Fruit fly (Drosophila melanogaster): Measurements from ENCODE around the gene RpL7A.

RpL7A gene

dm6 chrX:6540215-6540821 is 7.2 kb upstream of the RpL7A start, which contains the start of gene CG34417:
Gene CG34417 (plus strand): TSS chrX:6540771.
- no peak for TF ChIP-seq CG11617 (GFP tag; optimal IDR thresholded peaks at IDR 0.05)
- peak; percentile 24 for TF ChIP-seq tj (GFP tag; optimal IDR thresholded peaks at IDR 0.05)

DNA sequence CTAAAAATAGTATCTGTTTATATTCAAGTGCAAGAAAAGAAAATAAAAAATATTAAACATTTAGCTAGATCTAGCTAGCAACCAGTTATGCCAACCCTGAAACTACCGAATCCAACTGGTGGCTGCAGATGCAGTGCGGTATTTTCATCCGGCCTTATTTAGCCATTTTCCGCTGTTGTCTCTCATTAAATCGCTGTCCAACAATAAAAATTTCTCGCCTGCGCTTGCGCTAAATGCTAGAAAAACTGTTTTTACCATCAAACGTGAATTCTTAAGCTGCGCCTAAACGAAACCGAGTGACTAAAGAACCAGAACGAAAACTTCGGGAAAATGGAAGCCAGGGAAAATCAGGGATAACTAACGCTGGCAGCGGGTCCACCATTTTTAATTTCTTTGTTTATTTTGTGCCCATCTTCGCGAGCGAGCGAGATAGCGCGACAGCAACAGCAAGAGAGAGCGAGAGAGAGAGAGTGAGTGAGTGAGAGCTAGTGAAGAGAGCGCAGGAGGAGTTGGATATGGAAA is 749 bp upstream of the RpL7A start, which contains the start of gene dx:
dx (plus strand) TSS at position 164 of the 522 bp plus-strand sequence.
- TF ChIP-seq cic (GFP tag; optimal IDR thresholded peaks at IDR 0.05) (no peak), bab1 (GFP tag; optimal IDR thresholded peaks at IDR 0.05) (peak; percentile 35), CG7045 (GFP tag; optimal IDR thresholded peaks at IDR 0.05) (no peak), CG33017 (tag; optimal IDR thresholded peaks at IDR 0.05) (no peak), Mnt (GFP tag; optimal IDR thresholded peaks at IDR 0.05) (peak; percentile 26)

DNA sequence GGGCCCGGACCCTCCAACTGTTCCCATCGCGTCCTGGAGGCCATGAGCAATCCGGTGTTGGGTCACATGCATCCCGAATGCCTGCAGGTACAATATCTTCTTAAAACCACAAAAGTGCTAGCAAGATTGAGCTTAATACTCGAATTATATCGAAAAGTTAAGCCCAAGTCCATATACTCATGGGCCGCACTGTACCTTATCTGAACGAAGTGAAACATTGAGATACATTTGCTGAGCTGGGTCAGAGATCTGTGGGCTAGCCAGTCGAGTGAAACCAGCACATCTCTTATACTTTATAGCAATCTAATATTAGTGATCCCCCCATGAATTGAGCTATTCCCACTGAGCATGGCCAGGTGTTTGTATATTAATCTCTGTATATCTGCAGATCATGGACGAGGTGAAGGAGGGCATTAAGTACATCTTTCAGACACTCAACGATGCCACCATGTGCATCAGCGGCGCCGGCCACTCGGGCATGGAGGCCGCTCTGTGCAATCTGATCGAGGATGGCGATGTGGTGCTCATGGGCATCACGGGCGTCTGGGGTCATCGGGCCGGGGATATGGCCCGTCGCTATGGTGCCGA is 3.9 kb downstream of the RpL7A start:
- no peak for TF ChIP-seq CG11617 (GFP tag; optimal IDR thresholded peaks at IDR 0.05)
- no peak for TF ChIP-seq Mnt (GFP tag; optimal IDR thresholded peaks at IDR 0.05)
- TF ChIP-seq CG12768 (GFP tag; optimal IDR thresholded peaks at IDR 0.05), result no peak
- TF ChIP-seq Clk (GFP tag; optimal IDR thresholded peaks at IDR 0.05), result no peak
- no peak for TF ChIP-seq CG14711 (tag; optimal IDR thresholded peaks at IDR 0.05)
- no peak for TF ChIP-seq CG1620 (GFP tag; optimal IDR thresholded peaks at IDR 0.05)
- no peak for TF ChIP-seq CG5204 (GFP tag; optimal IDR thresholded peaks at IDR 0.05)
- TF ChIP-seq bab1 (GFP tag; optimal IDR thresholded peaks at IDR 0.05), result no peak
- no peak for TF ChIP-seq cnc (optimal IDR thresholded peaks at IDR 0.05)
- TF ChIP-seq pad (GFP tag; optimal IDR thresholded peaks at IDR 0.05), result no peak
- no peak for TF ChIP-seq CG7101 (tag; optimal IDR thresholded peaks at IDR 0.05)
- TF ChIP-seq Hr96 (GFP tag; optimal IDR thresholded peaks at IDR 0.05), result no peak
- TF ChIP-seq ovo (GFP tag; optimal IDR thresholded peaks at IDR 0.05), result no peak
- no peak for TF ChIP-seq CG33017 (tag; optimal IDR thresholded peaks at IDR 0.05)
- no peak for TF ChIP-seq tj (GFP tag; optimal IDR thresholded peaks at IDR 0.05)
- TF ChIP-seq cic (GFP tag; optimal IDR thresholded peaks at IDR 0.05), result no peak
- TF ChIP-seq toe (GFP tag; optimal IDR thresholded peaks at IDR 0.05), result no peak
- TF ChIP-seq kay (GFP tag; ENCODE audit: borderline replicate concordance), result no peak
- TF ChIP-seq Crg-1 (GFP tag; optimal IDR thresholded peaks at IDR 0.05), result no peak
- TF ChIP-seq CG7045 (GFP tag; optimal IDR thresholded peaks at IDR 0.05), result no peak

DNA sequence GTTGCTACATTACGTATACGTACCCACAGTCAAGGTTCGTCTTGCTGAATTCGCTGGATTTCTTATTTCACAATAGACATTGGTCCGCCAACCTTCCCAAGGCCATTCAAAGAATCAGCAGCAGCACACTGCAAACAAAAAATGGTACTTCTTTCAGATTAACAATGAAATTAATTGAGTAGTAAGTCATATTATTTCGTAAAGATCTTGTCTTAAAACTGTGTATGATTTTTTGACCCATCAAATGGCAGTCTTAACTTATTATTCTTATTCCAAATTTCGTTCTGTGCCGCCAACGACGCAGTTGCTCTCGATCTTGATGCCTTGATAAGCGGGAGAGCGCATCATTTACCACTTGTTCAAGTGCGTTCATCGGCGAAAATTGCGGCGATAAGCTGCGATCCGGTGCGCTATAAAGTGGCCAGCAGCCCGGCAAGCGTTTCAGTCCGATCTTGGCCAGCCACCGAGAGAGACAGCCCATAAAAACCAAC is 4.6 kb downstream of the RpL7A start, which contains the start of gene Agxt:
Agxt (plus strand) TSS at position 441 of the 491 bp plus-strand sequence.
- TF ChIP-seq cnc (optimal IDR thresholded peaks at IDR 0.05), result no peak
- TF ChIP-seq CG7101 (tag; optimal IDR thresholded peaks at IDR 0.05), result peak; percentile 64
- no peak for TF ChIP-seq CG5204 (GFP tag; optimal IDR thresholded peaks at IDR 0.05)
- TF ChIP-seq CG14711 (tag; optimal IDR thresholded peaks at IDR 0.05), result peak; percentile 62
- peak; percentile 59 for TF ChIP-seq CG33017 (tag; optimal IDR thresholded peaks at IDR 0.05)

- no peak for TF ChIP-seq tj (GFP tag; optimal IDR thresholded peaks at IDR 0.05)
- TF ChIP-seq CG11617 (GFP tag; optimal IDR thresholded peaks at IDR 0.05), result no peak
- TF ChIP-seq CG12768 (GFP tag; optimal IDR thresholded peaks at IDR 0.05), result no peak
- TF ChIP-seq Hr96 (GFP tag; optimal IDR thresholded peaks at IDR 0.05), result no peak
- TF ChIP-seq Crg-1 (GFP tag; optimal IDR thresholded peaks at IDR 0.05), result no peak
- no peak for TF ChIP-seq toe (GFP tag; optimal IDR thresholded peaks at IDR 0.05)
- TF ChIP-seq CG7101 (tag; optimal IDR thresholded peaks at IDR 0.05), result no peak
- no peak for TF ChIP-seq cnc (optimal IDR thresholded peaks at IDR 0.05)
- no peak for TF ChIP-seq pad (GFP tag; optimal IDR thresholded peaks at IDR 0.05)
These were observed 5.5 kb downstream of the RpL7A start, which contains the start of gene CG3342 for dm6 chrX:6527680-6528079. Gene CG3342 (minus strand): TSS chrX:6527888.

DNA sequence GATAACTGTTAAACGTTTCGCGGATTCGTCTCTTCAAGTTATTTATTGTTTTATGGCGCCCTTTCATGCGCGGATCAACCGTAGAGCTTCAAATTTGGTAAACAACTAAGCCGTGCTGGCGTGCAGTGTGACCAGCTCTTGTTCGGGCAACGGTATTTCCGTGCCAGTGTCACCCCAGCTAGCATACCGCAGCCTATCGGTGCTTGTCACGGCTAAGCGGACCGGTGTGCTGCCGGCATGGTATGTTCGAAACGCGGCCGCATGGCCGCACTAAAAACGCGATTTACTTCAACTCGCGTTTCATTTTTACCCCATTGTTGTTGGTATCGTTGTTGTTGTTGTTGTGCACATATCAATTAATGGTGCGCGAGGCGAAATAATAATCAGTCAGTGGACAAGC is 8.9 kb downstream of the RpL7A start, which contains the start of the genes CG42340 and CG3918:
CG42340 (minus strand) TSS at position 107 of the 400 bp plus-strand sequence.
CG3918 (plus strand) TSS at position 248 of the 400 bp plus-strand sequence.
- peak; percentile 15 for TF ChIP-seq cic (GFP tag; optimal IDR thresholded peaks at IDR 0.05)
- TF ChIP-seq CG7045 (GFP tag; optimal IDR thresholded peaks at IDR 0.05), result no peak
- no peak for TF ChIP-seq CG5204 (GFP tag; optimal IDR thresholded peaks at IDR 0.05)
- TF ChIP-seq tj (GFP tag; optimal IDR thresholded peaks at IDR 0.05), result peak; percentile 52
- TF ChIP-seq CG33017 (tag; optimal IDR thresholded peaks at IDR 0.05), result no peak
- TF ChIP-seq CG11617 (GFP tag; optimal IDR thresholded peaks at IDR 0.05), result no peak
- TF ChIP-seq toe (GFP tag; optimal IDR thresholded peaks at IDR 0.05), result no peak
- TF ChIP-seq Mnt (GFP tag; optimal IDR thresholded peaks at IDR 0.05), result peak; percentile 57
- TF ChIP-seq ovo (GFP tag; optimal IDR thresholded peaks at IDR 0.05), result peak; percentile 67
- peak; percentile 86 for TF ChIP-seq bab1 (GFP tag; optimal IDR thresholded peaks at IDR 0.05)
- TF ChIP-seq CG14711 (tag; optimal IDR thresholded peaks at IDR 0.05), result peak; percentile 12
- TF ChIP-seq CG12768 (GFP tag; optimal IDR thresholded peaks at IDR 0.05), result no peak
- peak; percentile 18 for TF ChIP-seq CG1620 (GFP tag; optimal IDR thresholded peaks at IDR 0.05)
- no peak for TF ChIP-seq kay (GFP tag; ENCODE audit: borderline replicate concordance)
- no peak for TF ChIP-seq cnc (optimal IDR thresholded peaks at IDR 0.05)
- no peak for TF ChIP-seq Hr96 (GFP tag; optimal IDR thresholded peaks at IDR 0.05)
- TF ChIP-seq CG7101 (tag; optimal IDR thresholded peaks at IDR 0.05), result peak; percentile 26
- TF ChIP-seq pad (GFP tag; optimal IDR thresholded peaks at IDR 0.05), result peak; percentile 30
- no peak for TF ChIP-seq Clk (GFP tag; optimal IDR thresholded peaks at IDR 0.05)
- peak; percentile 25 for TF ChIP-seq Crg-1 (GFP tag; optimal IDR thresholded peaks at IDR 0.05)
